Fruit fly (Drosophila melanogaster): ENCODE measurements around the gene KaiR1D.

The KaiR1D gene

dm6 chr3R:20837242-20837664 is 28.8 kb downstream of the KaiR1D start (continued):
- TF ChIP-seq sug (tag; optimal IDR thresholded peaks at IDR 0.05) (peak; percentile 49), tna (GFP tag; IDR thresholded peaks at IDR 0.05; ENCODE audit: partially characterized antibody) (no peak), CG10543 (GFP tag; optimal IDR thresholded peaks at IDR 0.05) (peak; percentile 74), HmgZ (tag; optimal IDR thresholded peaks at IDR 0.05) (peak; percentile 43), Bgb (GFP tag; IDR thresholded peaks at IDR 0.05; ENCODE audit: partially characterized antibody) (no peak), CG8290 (GFP tag; optimal IDR thresholded peaks at IDR 0.05) (no peak), CG8290 (tag; optimal IDR thresholded peaks at IDR 0.05) (peak in 1 of 2 experiments; percentile 17), CG2120 (GFP tag; optimal IDR thresholded peaks at IDR 0.05) (peak; percentile 21), mirr (GFP tag; optimal IDR thresholded peaks at IDR 0.05) (peak; percentile 92), vfl (GFP tag; optimal IDR thresholded peaks at IDR 0.05) (no peak), lola (GFP tag; optimal IDR thresholded peaks at IDR 0.05) (no peak), cwo (GFP tag; optimal IDR thresholded peaks at IDR 0.05) (no peak), phol (tag; optimal IDR thresholded peaks at IDR 0.05) (no peak), al (GFP tag; IDR thresholded peaks at IDR 0.05) (no peak), unpg (GFP tag; optimal IDR thresholded peaks at IDR 0.05) (no peak), caup (GFP tag; optimal IDR thresholded peaks at IDR 0.05; ENCODE audit: severe bottlenecking) (peak; percentile 16), CG14014 (GFP tag; IDR thresholded peaks at IDR 0.05) (no peak), CG11560 (tag; IDR thresholded peaks at IDR 0.05) (no peak), CG8281 (tag; optimal IDR thresholded peaks at IDR 0.05) (no peak), CG4707 (GFP tag; optimal IDR thresholded peaks at IDR 0.05) (no peak), BtbVII (GFP tag; optimal IDR thresholded peaks at IDR 0.05) (peak; percentile 57), Adf1 (GFP tag; IDR thresholded peaks at IDR 0.05) (no peak), CG18599 (GFP tag; optimal IDR thresholded peaks at IDR 0.05) (peak; percentile 14), CG18476 (GFP tag; optimal IDR thresholded peaks at IDR 0.05) (no peak), cg (GFP tag; optimal IDR thresholded peaks at IDR 0.05) (peak; percentile 14), ATbp (GFP tag; optimal IDR thresholded peaks at IDR 0.05) (peak; percentile 1), Nf-YC (tag; optimal IDR thresholded peaks at IDR 0.05) (peak; percentile 6), Lpt (GFP tag; optimal IDR thresholded peaks at IDR 0.05) (no peak), yki (optimal IDR thresholded peaks at IDR 0.05) (no peak), otp (GFP tag; IDR thresholded peaks at IDR 0.05) (no peak), fd96Cb (tag; optimal IDR thresholded peaks at IDR 0.05) (no peak), CG3281 (GFP tag; optimal IDR thresholded peaks at IDR 0.05) (peak; percentile 12), HLH3B (GFP tag; IDR thresholded peaks at IDR 0.05) (no peak), CG5245 (GFP tag; optimal IDR thresholded peaks at IDR 0.05) (no peak), exex (tag; optimal IDR thresholded peaks at IDR 0.05) (peak; percentile 98), Med (GFP tag) (peak; percentile 61), Hmx (GFP tag; optimal IDR thresholded peaks at IDR 0.05) (no peak), CG16863 (GFP tag; optimal IDR thresholded peaks at IDR 0.05) (no peak), lab (GFP tag; optimal IDR thresholded peaks at IDR 0.05) (peak; percentile 55), ems (GFP tag; optimal IDR thresholded peaks at IDR 0.05) (no peak), CG14050 (GFP tag; IDR thresholded peaks at IDR 0.05) (no peak), crol (GFP tag; IDR thresholded peaks at IDR 0.05) (no peak), stwl (tag; optimal IDR thresholded peaks at IDR 0.05) (no peak), GATAe (GFP tag; conservative IDR thresholded peaks at IDR 0.05) (peak; percentile 78), pan (optimal IDR thresholded peaks at IDR 0.05) (no peak), pan (GFP tag; optimal IDR thresholded peaks at IDR 0.05 in 1 of 2, IDR thresholded peaks at IDR 0.05 in 1 of 2) (peak in 1 of 2 experiments; percentile 12), Pdp1 (GFP tag; optimal IDR thresholded peaks at IDR 0.05) (peak in 1 of 2 experiments; percentile 74), CG15479 (GFP tag; optimal IDR thresholded peaks at IDR 0.05) (no peak), CG3838 (GFP tag; optimal IDR thresholded peaks at IDR 0.05) (no peak), CG13894 (tag; optimal IDR thresholded peaks at IDR 0.05) (peak; percentile 82), az2 (GFP tag; optimal IDR thresholded peaks at IDR 0.05) (no peak)

Data from whole organism, embryonic.